Fruit fly (Drosophila melanogaster): Measurements from ENCODE around the gene CG3285.
A peak's percentile ranks its signal among the peaks of the same experiment; 100 is the strongest.

The CG3285 gene

dm6 chr2L:3301755-3302499 is 28.8 kb upstream of the CG3285 start (continued):
- TF ChIP-seq sqz (GFP tag; optimal IDR thresholded peaks at IDR 0.05) = peak; percentile 99
- peak; percentile 100 for TF ChIP-seq Med (GFP tag)
- TF ChIP-seq ttk (GFP tag; IDR thresholded peaks at IDR 0.05) = peak; percentile 99
- peak; percentile 98 for TF ChIP-seq D19B (GFP tag; optimal IDR thresholded peaks at IDR 0.05)
- TF ChIP-seq CG13123 (GFP tag; optimal IDR thresholded peaks at IDR 0.05) = peak; percentile 99
- TF ChIP-seq CG34422 (GFP tag; IDR thresholded peaks at IDR 0.05) = peak; percentile 100
- no peak for TF ChIP-seq nerfin-2 (GFP tag; IDR thresholded peaks at IDR 0.05; ENCODE audit: partially characterized antibody)
- peak; percentile 99 for TF ChIP-seq CG3726 (GFP tag; IDR thresholded peaks at IDR 0.05)
- TF ChIP-seq odd (GFP tag; optimal IDR thresholded peaks at IDR 0.05) = peak; percentile 100
- no peak for TF ChIP-seq Sin3A (optimal IDR thresholded peaks at IDR 0.05)
- peak; percentile 100 for TF ChIP-seq zfh2 (GFP tag; optimal IDR thresholded peaks at IDR 0.05)
- TF ChIP-seq CrebB (tag; optimal IDR thresholded peaks at IDR 0.05) = peak; percentile 100
- TF ChIP-seq dm (GFP tag; optimal IDR thresholded peaks at IDR 0.05) = peak; percentile 100
- peak; percentile 99 for TF ChIP-seq CG12155 (GFP tag; optimal IDR thresholded peaks at IDR 0.05)
- peak; percentile 99 for TF ChIP-seq ERR (GFP tag; optimal IDR thresholded peaks at IDR 0.05)
- peak; percentile 100 for TF ChIP-seq CG4617 (GFP tag; optimal IDR thresholded peaks at IDR 0.05; ENCODE audit: borderline replicate concordance)
- peak; percentile 99 for TF ChIP-seq her (GFP tag; optimal IDR thresholded peaks at IDR 0.05)
- peak; percentile 97 for TF ChIP-seq CG10267 (tag; optimal IDR thresholded peaks at IDR 0.05)
- peak; percentile 99 for TF ChIP-seq C15 (GFP tag; IDR thresholded peaks at IDR 0.05)
- no peak for TF ChIP-seq pan (optimal IDR thresholded peaks at IDR 0.05)
- peak in 1 of 2 experiments; percentile 99 for TF ChIP-seq pan (GFP tag; optimal IDR thresholded peaks at IDR 0.05 in 1 of 2, IDR thresholded peaks at IDR 0.05 in 1 of 2)
- TF ChIP-seq CG13775 (GFP tag; optimal IDR thresholded peaks at IDR 0.05) = peak; percentile 99
- peak; percentile 99 for TF ChIP-seq gsb (GFP tag; IDR thresholded peaks at IDR 0.05)
- TF ChIP-seq CG18011 (GFP tag; optimal IDR thresholded peaks at IDR 0.05) = peak; percentile 94
- peak; percentile 60 for TF ChIP-seq Dp (GFP tag; optimal IDR thresholded peaks at IDR 0.05)
- peak; percentile 98 for TF ChIP-seq gt (GFP tag; IDR thresholded peaks at IDR 0.05)
- TF ChIP-seq CG7357 (GFP tag; IDR thresholded peaks at IDR 0.05) = peak; percentile 97
- peak; percentile 93 for TF ChIP-seq CG15073 (GFP tag; optimal IDR thresholded peaks at IDR 0.05)
- TF ChIP-seq usp (GFP tag; optimal IDR thresholded peaks at IDR 0.05) = no peak
- peak; percentile 96 for TF ChIP-seq ftz-f1 (GFP tag; optimal IDR thresholded peaks at IDR 0.05)
- peak; percentile 100 for TF ChIP-seq Atf6 (GFP tag; IDR thresholded peaks at IDR 0.05)
- TF ChIP-seq sim (GFP tag; IDR thresholded peaks at IDR 0.05) = peak; percentile 96
- TF ChIP-seq run (tag; optimal IDR thresholded peaks at IDR 0.05) = peak; percentile 98
- TF ChIP-seq CG17568 (GFP tag; optimal IDR thresholded peaks at IDR 0.05) = peak; percentile 99
- peak; percentile 100 for TF ChIP-seq CG12769 (tag; optimal IDR thresholded peaks at IDR 0.05)
- TF ChIP-seq sisA (GFP tag; IDR thresholded peaks at IDR 0.05) = peak; percentile 99
- TF ChIP-seq klu (GFP tag; IDR thresholded peaks at IDR 0.05) = peak; percentile 99
- peak; percentile 99 for TF ChIP-seq MTF-1 (GFP tag; optimal IDR thresholded peaks at IDR 0.05; ENCODE audit: borderline replicate concordance)
- TF ChIP-seq CG9215 (GFP tag; IDR thresholded peaks at IDR 0.05) = peak; percentile 99
- peak; percentile 99 for TF ChIP-seq CG18764 (GFP tag; optimal IDR thresholded peaks at IDR 0.05)
- peak; percentile 97 for TF ChIP-seq Ets97D (GFP tag; optimal IDR thresholded peaks at IDR 0.05)
- TF ChIP-seq CG6272 (GFP tag; IDR thresholded peaks at IDR 0.05) = peak; percentile 99
- TF ChIP-seq dpn (GFP tag; optimal IDR thresholded peaks at IDR 0.05) = peak; percentile 100
- peak; percentile 100 for TF ChIP-seq Rfx (GFP tag; IDR thresholded peaks at IDR 0.05)
- TF ChIP-seq CG6254 (GFP tag; optimal IDR thresholded peaks at IDR 0.05) = peak; percentile 98
- TF ChIP-seq ab (GFP tag; optimal IDR thresholded peaks at IDR 0.05) = peak; percentile 100
- peak; percentile 99 for TF ChIP-seq vfl (GFP tag; optimal IDR thresholded peaks at IDR 0.05)
- peak; percentile 77 for TF ChIP-seq HLHmδ (GFP tag; optimal IDR thresholded peaks at IDR 0.05)
- peak; percentile 100 for TF ChIP-seq CG33213 (GFP tag; optimal IDR thresholded peaks at IDR 0.05)
- TF ChIP-seq CG7556 (GFP tag; optimal IDR thresholded peaks at IDR 0.05) = peak; percentile 100
- peak; percentile 99 for TF ChIP-seq CG18262 (tag; optimal IDR thresholded peaks at IDR 0.05)

Measured in whole organism, embryonic.